Fruit fly (Drosophila melanogaster) whole organism, larva: Measurements from ENCODE around the gene CG46339.

Experiments
- noc ChIP-seq: fragments of 200-800 bp; sonication (Bioruptor generic); optimal IDR thresholded peaks from 3 replicates; lab custom pipeline; 2019; ENCODE audit warnings: missing biosample characterization, mild to moderate bottlenecking, missing genetic modification characterization, moderate library complexity

CG46339 gene

dm6 chr3R:26887155-26887554 lies 28.4 kb upstream of the CG46339 start:
- TF ChIP-seq noc: no peak

dm6 chr3R:26888086-26888724 lies 27.4 kb upstream of the CG46339 start:
- no peak for TF ChIP-seq noc

dm6 chr3R:26890088-26890487 lies 25.5 kb upstream of the CG46339 start:
- TF ChIP-seq noc: no peak

- no peak for TF ChIP-seq noc
Measured at dm6 chr3R:26890499-26890898, 25.1 kb upstream of the CG46339 start.

DNA sequence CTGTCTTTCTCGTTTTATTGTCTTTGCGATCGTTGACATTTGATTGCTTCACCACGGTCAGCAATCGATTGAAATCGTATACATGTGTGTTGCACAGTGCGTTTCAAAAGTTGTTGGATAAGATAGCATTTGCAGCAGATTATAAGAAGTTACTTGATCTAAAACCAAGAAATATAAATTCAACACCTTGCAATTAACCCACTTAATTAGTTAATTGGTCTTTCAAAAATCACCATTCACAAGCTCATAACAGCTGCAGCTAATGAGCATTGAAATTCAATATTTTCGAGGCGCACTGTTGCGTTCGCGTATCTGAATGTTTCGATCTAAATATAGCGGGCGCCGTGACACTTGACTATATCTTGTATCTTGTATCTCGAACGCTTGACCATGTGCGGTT lies 22.8 kb upstream of the CG46339 start:
- TF ChIP-seq noc: no peak

dm6 chr3R:26893621-26894316 lies 21.8 kb upstream of the CG46339 start:
- TF ChIP-seq noc: no peak

dm6 chr3R:26896260-26896659 lies 19.3 kb upstream of the CG46339 start:
- TF ChIP-seq noc: no peak

- no peak for TF ChIP-seq noc
Measured at dm6 chr3R:26897302-26897701, 18.3 kb upstream of the CG46339 start.

DNA sequence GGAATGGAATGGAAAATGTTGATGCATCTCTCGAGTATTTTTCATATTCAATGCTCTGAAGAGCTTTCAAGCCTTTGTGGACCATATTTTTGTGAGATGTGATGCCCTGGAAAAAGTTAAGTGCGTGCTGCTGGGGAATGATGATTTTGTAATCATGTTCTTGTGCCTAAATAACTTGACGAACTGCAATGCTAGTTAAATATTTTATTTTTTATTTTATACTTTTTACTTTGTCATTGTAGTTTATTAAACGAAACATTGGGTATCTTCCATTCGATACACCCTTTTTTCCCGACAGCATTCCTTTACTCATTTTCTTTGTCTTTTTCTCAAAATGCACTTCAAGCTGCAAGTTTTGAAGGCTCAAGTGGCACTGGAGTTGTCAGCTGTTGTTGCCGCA lies 15.6 kb upstream of the CG46339 start:
- TF ChIP-seq noc: no peak

- no peak for TF ChIP-seq noc
Measured at dm6 chr3R:26906034-26906433, 9.5 kb upstream of the CG46339 start.

DNA sequence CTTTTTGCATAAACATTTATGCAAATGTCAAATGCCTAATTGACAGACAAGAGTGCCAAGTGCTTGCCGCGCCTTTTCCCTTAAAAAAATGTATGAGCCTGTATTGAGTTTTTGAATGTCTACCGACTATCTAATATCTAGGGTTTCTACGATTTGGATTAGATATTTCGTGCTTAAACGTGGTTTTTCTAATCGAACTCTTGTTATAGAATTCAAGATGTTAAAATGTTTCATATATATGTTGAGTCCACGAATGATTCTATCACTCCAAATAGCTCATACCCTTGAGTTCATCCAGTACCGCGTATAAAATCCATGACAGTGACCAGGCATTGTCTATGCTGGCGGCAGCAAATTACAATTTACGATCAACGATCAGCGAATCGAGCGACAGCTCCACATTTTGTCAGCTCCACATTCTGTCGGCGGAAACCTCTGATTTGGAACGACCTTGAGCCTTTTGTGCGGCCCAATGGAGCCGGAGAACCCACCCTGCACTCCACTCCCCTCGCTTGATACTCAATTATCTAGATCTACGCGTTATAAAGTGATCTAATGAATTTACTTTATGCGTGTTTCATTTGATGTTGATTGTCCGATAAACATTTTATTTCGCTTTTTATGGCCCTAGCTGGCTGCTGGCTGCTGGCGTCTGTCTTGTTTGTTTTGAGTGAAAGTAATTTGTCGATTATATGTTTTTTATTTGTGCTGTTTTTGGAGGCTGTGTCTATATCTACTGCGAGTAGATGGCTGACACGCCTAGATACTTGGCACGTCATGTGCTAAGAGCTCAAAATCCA lies 8.7 kb upstream of the CG46339 start:
- TF ChIP-seq noc: no peak

DNA sequence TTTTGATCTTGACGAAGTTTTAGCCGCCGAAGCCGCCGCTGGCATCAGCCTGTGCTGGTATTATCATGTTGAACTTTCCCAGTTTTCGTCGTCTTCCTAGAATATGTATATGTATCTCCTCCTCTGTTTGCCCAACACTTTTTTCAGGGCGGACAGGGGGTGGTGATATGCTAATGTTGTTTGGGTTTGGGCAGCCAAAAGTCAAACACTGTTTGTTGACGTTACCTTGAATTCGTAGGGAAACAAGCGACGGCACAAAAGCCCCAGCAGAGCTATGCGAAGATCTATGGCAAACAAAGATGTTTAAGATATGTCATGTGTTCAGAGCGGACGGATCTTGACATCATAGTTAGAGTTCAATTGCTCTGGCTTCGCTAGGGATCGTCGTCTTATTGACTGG lies 6.8 kb upstream of the CG46339 start:
- TF ChIP-seq noc: no peak

- no peak for TF ChIP-seq noc
Measured at dm6 chr3R:26912615-26913014, 2.9 kb upstream of the CG46339 start, which contains the start of gene Ets97D. Gene Ets97D, minus strand, starts transcription at chr3R:26912886.

- no peak for TF ChIP-seq noc
Measured at dm6 chr3R:26918857-26919256, 3.3 kb downstream of the CG46339 start.

DNA sequence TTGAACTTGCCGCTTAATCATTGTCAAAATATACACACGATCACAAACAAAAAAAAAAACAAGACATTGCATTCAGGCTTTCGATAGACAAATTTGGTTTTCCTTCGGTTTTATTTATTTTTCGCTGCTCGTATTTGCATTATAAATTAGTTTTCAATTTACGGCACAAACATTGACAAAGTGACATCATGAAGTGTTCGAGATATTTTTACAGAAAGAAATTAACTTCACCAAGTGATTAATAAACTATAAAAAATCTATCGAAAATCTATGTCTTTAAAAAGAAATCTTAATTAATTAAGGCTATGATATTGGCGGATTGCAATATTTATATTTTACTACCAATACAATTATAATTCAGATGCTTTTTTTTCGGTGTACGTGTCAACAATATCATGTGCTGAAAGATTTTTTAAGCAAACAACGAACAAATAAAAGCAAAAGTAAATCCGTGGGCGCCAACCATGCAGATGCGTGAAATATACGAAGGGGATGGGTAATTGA lies 8.3 kb downstream of the CG46339 start:
- TF ChIP-seq noc: peak; percentile 54

DNA sequence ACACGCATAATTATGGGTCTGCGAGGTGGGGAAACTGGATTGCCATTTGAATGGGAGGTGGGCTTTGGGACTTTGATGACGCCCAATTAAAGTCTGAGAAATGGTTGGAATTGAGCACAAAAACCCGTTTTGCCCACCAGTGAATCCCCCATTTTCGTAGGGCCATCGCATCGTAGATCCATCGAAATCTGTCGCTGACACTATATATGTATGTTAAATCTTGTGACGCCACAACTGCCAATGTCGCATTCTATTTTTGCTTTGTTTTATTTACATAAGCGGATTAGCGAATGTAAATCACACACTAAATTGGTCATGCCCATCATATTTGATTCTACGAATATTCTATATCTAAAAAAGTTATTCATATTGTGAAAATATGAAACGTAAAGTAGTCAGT lies 10.9 kb downstream of the CG46339 start:
- TF ChIP-seq noc: no peak

DNA sequence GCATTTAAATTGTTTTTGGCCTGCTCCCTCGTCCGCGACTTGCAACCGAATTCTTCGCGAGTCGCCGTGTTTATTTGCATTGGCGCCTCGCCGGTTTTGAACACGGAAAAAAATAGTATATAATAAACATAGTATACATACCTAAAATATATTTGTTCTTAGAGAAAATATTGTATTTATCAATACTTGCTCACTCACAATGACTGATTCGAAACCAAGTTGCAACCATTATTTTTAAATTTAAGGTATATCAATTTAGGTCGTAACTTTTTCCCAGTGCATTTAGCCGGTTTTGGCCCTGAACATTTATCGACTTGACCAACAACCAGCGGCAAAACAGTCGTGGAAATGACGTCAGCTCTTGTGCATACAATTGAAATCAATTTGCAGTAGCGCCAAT lies 12.9 kb downstream of the CG46339 start:
- peak; percentile 25 for TF ChIP-seq noc

DNA sequence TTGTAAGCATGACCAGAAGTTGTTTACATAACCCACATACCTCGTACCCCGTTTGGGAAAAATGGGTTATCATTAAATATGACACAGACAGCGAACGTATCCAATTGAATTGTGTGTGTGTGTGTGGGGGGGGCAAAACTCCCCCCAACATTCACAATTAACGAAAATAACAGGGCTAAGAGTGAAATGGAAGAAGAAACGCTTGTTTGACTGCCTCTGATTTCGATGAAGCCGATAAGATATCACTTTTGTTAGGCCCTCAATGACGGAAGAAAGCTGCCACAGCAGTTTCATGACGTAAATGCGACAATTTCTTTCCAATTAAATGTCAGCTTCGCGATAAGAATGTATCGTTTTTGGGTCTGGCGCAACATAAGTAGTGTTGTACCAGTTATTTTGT lies 18.3 kb downstream of the CG46339 start:
- no peak for TF ChIP-seq noc
